Fruit fly (Drosophila melanogaster) whole organism, embryonic: Measurements from ENCODE around the gene CstF64.
A peak's percentile ranks its signal among the peaks of the same experiment; 100 is the strongest.

ENCODE experiments used
- C15 ChIP-seq: fragments of 200-800 bp; sonication (Bioruptor generic); IDR thresholded peaks from 3 replicates; pipeline ENCODE4 v1.3.6; 2022; ENCODE audit warnings: missing biosample characterization, missing genetic modification characterization
- CG10462 ChIP-seq: fragments of 200-800 bp; sonication (Bioruptor generic); optimal IDR thresholded peaks from 2 replicates; lab custom pipeline; 2016; ENCODE audit warnings: missing biosample characterization, missing genetic modification characterization
- CG10543 ChIP-seq: fragments of 200-800 bp; sonication (Bioruptor generic); optimal IDR thresholded peaks from 3 replicates; lab custom pipeline; 2017; ENCODE audit warnings: missing biosample characterization, mild to moderate bottlenecking, missing genetic modification characterization, moderate library complexity
- CG10979 ChIP-seq: fragments of 200-800 bp; sonication (Bioruptor generic); optimal IDR thresholded peaks from 2 replicates; lab custom pipeline; 2018; ENCODE audit warnings: missing biosample characterization, mild to moderate bottlenecking, missing genetic modification characterization, moderate library complexity
- CG11560 ChIP-seq: fragments of 200-800 bp; sonication (Bioruptor generic); IDR thresholded peaks from 3 replicates; pipeline ENCODE4 v1.3.6; 2022; ENCODE audit warnings: missing biosample characterization, missing genetic modification characterization
- CG12104 ChIP-seq: fragments of 200-800 bp; sonication (Bioruptor generic); optimal IDR thresholded peaks from 3 replicates; lab custom pipeline; 2016; ENCODE audit warnings: missing biosample characterization, missing genetic modification characterization
- CG12155 ChIP-seq: fragments of 200-800 bp; sonication (Bioruptor generic); optimal IDR thresholded peaks from 3 replicates; lab custom pipeline; 2016; ENCODE audit warnings: missing biosample characterization, missing genetic modification characterization
- CG12391 ChIP-seq: fragments of 200-800 bp; sonication (Bioruptor generic); optimal IDR thresholded peaks from 3 replicates; lab custom pipeline; 2018; ENCODE audit warnings: missing biosample characterization, mild to moderate bottlenecking, missing genetic modification characterization, moderate library complexity
- CG14860 ChIP-seq: fragments of 200-800 bp; sonication (Bioruptor generic); IDR thresholded peaks from 3 replicates; pipeline ENCODE4 v1.3.6; 2022; ENCODE audit warnings: missing biosample characterization, missing genetic modification characterization; ENCODE audit not compliant: partially characterized antibody
- CG15696 ChIP-seq: fragments of 200-800 bp; sonication (Bioruptor generic); optimal IDR thresholded peaks from 2 replicates; lab custom pipeline; 2019; ENCODE audit warnings: missing biosample characterization, mild to moderate bottlenecking, missing genetic modification characterization, moderate library complexity
- CG16779 ChIP-seq: fragments of 200-800 bp; sonication (Bioruptor generic); IDR thresholded peaks from 2 replicates; pipeline ENCODE4 v1.3.6; 2022; ENCODE audit warnings: missing biosample characterization, missing genetic modification characterization
- CG18599 ChIP-seq: fragments of 200-800 bp; sonication (Bioruptor generic); optimal IDR thresholded peaks from 3 replicates; lab custom pipeline; 2017; ENCODE audit warnings: missing biosample characterization, missing genetic modification characterization, mild to moderate bottlenecking, moderate library complexity, missing genetic modification reagents
- CG2678 ChIP-seq: fragments of 200-800 bp; sonication (Bioruptor generic); optimal IDR thresholded peaks from 3 replicates; lab custom pipeline; 2019; ENCODE audit warnings: missing biosample characterization, mild to moderate bottlenecking, missing genetic modification characterization, moderate library complexity
- CG2712 ChIP-seq: fragments of 200-800 bp; optimal IDR thresholded peaks from 3 replicates; lab custom pipeline; 2019; ENCODE audit warnings: missing biosample characterization, mild to moderate bottlenecking, missing genetic modification characterization, moderate library complexity
- CG34224 ChIP-seq: fragments of 200-800 bp; sonication (Bioruptor generic); IDR thresholded peaks from 3 replicates; pipeline ENCODE4 v1.3.6; 2022; ENCODE audit warnings: missing biosample characterization, missing genetic modification characterization; ENCODE audit not compliant: partially characterized antibody
- CG3726 ChIP-seq: fragments of 200-800 bp; sonication (Bioruptor generic); IDR thresholded peaks from 3 replicates; pipeline ENCODE4, ENCODE4 v1.3.6; 2022; ENCODE audit warnings: missing biosample characterization, missing genetic modification characterization
- CG4730 ChIP-seq: fragments of 200-800 bp; sonication (Bioruptor generic); IDR thresholded peaks from 2 replicates; pipeline ENCODE4 v1.3.6; 2022; ENCODE audit warnings: missing biosample characterization, missing genetic modification characterization
- CG5245 ChIP-seq: fragments of 200-800 bp; sonication (Bioruptor generic); optimal IDR thresholded peaks from 3 replicates; lab custom pipeline; 2016; ENCODE audit warnings: missing biosample characterization, missing genetic modification characterization
- CG6683 ChIP-seq: fragments of 200-800 bp; sonication (Bioruptor generic); optimal IDR thresholded peaks from 2 replicates; lab custom pipeline; 2017; ENCODE audit warnings: missing biosample characterization, mild to moderate bottlenecking, missing genetic modification characterization, missing genetic modification reagents
- CG6689 ChIP-seq: fragments of 200-800 bp; sonication (Bioruptor generic); IDR thresholded peaks from 2 replicates; pipeline ENCODE4 v1.3.6; 2022; ENCODE audit warnings: missing biosample characterization, missing genetic modification characterization
- CG6791 ChIP-seq: fragments of 200-800 bp; sonication (Bioruptor generic); IDR thresholded peaks from 3 replicates; pipeline ENCODE4 v1.3.6; 2022; ENCODE audit warnings: missing biosample characterization, missing genetic modification characterization; ENCODE audit not compliant: partially characterized antibody
- CG9215 ChIP-seq: fragments of 200-800 bp; sonication (Bioruptor generic); IDR thresholded peaks from 2 replicates; pipeline ENCODE4 v1.3.6; 2022; ENCODE audit warnings: missing biosample characterization, missing genetic modification characterization
- CG9932 ChIP-seq: fragments of 200-800 bp; sonication (Bioruptor generic); IDR thresholded peaks from 2 replicates; pipeline ENCODE4 v1.3.6; 2022; ENCODE audit warnings: missing biosample characterization, missing genetic modification characterization
- Dip2 ChIP-seq: fragments of 200-800 bp; sonication (Bioruptor generic); IDR thresholded peaks from 2 replicates; pipeline ENCODE4 v1.3.6; 2022; ENCODE audit warnings: missing biosample characterization, missing genetic modification characterization
- HmgD ChIP-seq: fragments of 200-800 bp; sonication (Bioruptor generic); optimal IDR thresholded peaks from 3 replicates; lab custom pipeline; 2016; ENCODE audit warnings: missing biosample characterization, missing genetic modification characterization
- Hr39 ChIP-seq: fragments of >200 bp; optimal IDR thresholded peaks from 2 replicates; lab custom pipeline; 2017
- Max ChIP-seq: fragments of 200-800 bp; sonication (Bioruptor generic); optimal IDR thresholded peaks from 2 replicates; lab custom pipeline; 2016; ENCODE audit warnings: missing biosample characterization, mild to moderate bottlenecking, missing genetic modification characterization
- Mrtf ChIP-seq: fragments of 200-800 bp; sonication (Bioruptor generic); IDR thresholded peaks from 3 replicates; pipeline ENCODE4 v1.3.6; 2022; ENCODE audit warnings: missing biosample characterization, missing genetic modification characterization
- Poxn ChIP-seq: fragments of 200-800 bp; sonication (Bioruptor generic); IDR thresholded peaks from 2 replicates; pipeline ENCODE4 v1.3.6; 2022; ENCODE audit warnings: missing biosample characterization, missing genetic modification characterization
- Ptx1 ChIP-seq: fragments of 200-800 bp; sonication (Bioruptor generic); IDR thresholded peaks from 2 replicates; pipeline ENCODE4 v1.3.6; 2022; ENCODE audit warnings: missing biosample characterization, missing genetic modification characterization
- Side ChIP-seq: fragments of 200-800 bp; sonication (Bioruptor generic); optimal IDR thresholded peaks from 2 replicates; lab custom pipeline; 2016; ENCODE audit warnings: missing biosample characterization, missing genetic modification characterization
- Taf1 ChIP-seq: fragments of 200-800 bp; sonication (Bioruptor generic); IDR thresholded peaks from 2 replicates; pipeline ENCODE4 v1.3.6; 2022; ENCODE audit warnings: missing biosample characterization, missing genetic modification characterization
- abd-A ChIP-seq: fragments of 200-800 bp; sonication (Bioruptor generic); optimal IDR thresholded peaks from 3 replicates; lab custom pipeline; 2019; ENCODE audit warnings: missing biosample characterization, mild to moderate bottlenecking, missing genetic modification characterization, moderate library complexity
- chif ChIP-seq, 2 experiments: fragments of 200-800 bp; sonication (Bioruptor generic); optimal IDR thresholded peaks; 3 replicates each; lab custom pipeline; 2016; ENCODE audit warnings: missing biosample characterization in 2 of 2, missing genetic modification characterization in 2 of 2
- croc ChIP-seq: fragments of 200-800 bp; sonication (Bioruptor generic); conservative IDR thresholded peaks from 3 replicates; pipeline ENCODE4 v1.3.6; 2022; ENCODE audit warnings: missing biosample characterization, missing genetic modification characterization
- dan ChIP-seq: fragments of 200-800 bp; sonication (Bioruptor generic); IDR thresholded peaks from 2 replicates; pipeline ENCODE4 v1.3.6; 2022; ENCODE audit warnings: missing biosample characterization, missing genetic modification characterization
- danr ChIP-seq: fragments of 200-800 bp; sonication (Bioruptor generic); IDR thresholded peaks from 2 replicates; pipeline ENCODE4 v1.3.6; 2022; ENCODE audit warnings: missing biosample characterization, missing genetic modification characterization
- dmrt99B ChIP-seq: fragments of 200-800 bp; sonication (Bioruptor generic); optimal IDR thresholded peaks from 2 replicates; lab custom pipeline; 2018; ENCODE audit warnings: missing biosample characterization, mild to moderate bottlenecking, missing genetic modification characterization, moderate library complexity
- eve ChIP-seq, 2 experiments: fragments of >200 bp; optimal IDR thresholded peaks; 2 replicates each; lab custom pipeline; 2017; ENCODE audit warnings: missing biosample characterization in 2 of 2, missing genetic modification characterization in 2 of 2
- gce ChIP-seq: fragments of 200-800 bp; sonication (Bioruptor generic); IDR thresholded peaks from 3 replicates; pipeline ENCODE4 v1.3.6; 2022; ENCODE audit warnings: missing biosample characterization, missing genetic modification characterization
- gcm ChIP-seq: fragments of 200-800 bp; sonication (Bioruptor generic); optimal IDR thresholded peaks from 2 replicates; lab custom pipeline; 2019; ENCODE audit warnings: missing biosample characterization, mild to moderate bottlenecking, missing genetic modification characterization, moderate library complexity
- ham ChIP-seq: fragments of 200-800 bp; sonication (Bioruptor generic); IDR thresholded peaks from 2 replicates; pipeline ENCODE4 v1.3.6; 2022; ENCODE audit warnings: missing biosample characterization, missing genetic modification characterization
- mld ChIP-seq: fragments of 200-800 bp; sonication (Bioruptor generic); IDR thresholded peaks from 3 replicates; pipeline ENCODE4 v1.3.6; 2022; ENCODE audit warnings: missing biosample characterization, missing genetic modification characterization; ENCODE audit not compliant: partially characterized antibody
- nom ChIP-seq: fragments of 200-800 bp; sonication (Bioruptor generic); optimal IDR thresholded peaks from 2 replicates; lab custom pipeline; 2017; ENCODE audit warnings: missing biosample characterization, missing genetic modification characterization, mild to moderate bottlenecking, moderate library complexity, missing genetic modification reagents
- org-1 ChIP-seq: fragments of 200-800 bp; sonication (Bioruptor generic); optimal IDR thresholded peaks from 2 replicates; lab custom pipeline; 2017; ENCODE audit warnings: missing biosample characterization, missing genetic modification characterization
- sens-2 ChIP-seq: fragments of 200-800 bp; sonication (Bioruptor generic); IDR thresholded peaks from 2 replicates; pipeline ENCODE4 v1.3.6; 2022; ENCODE audit warnings: missing biosample characterization, missing genetic modification characterization
- slbo ChIP-seq: fragments of 200-800 bp; sonication (Bioruptor generic); IDR thresholded peaks from 2 replicates; pipeline ENCODE4 v1.3.6; 2022; ENCODE audit warnings: missing biosample characterization, missing genetic modification characterization
- trh ChIP-seq: fragments of 200-800 bp; sonication (Bioruptor generic); optimal IDR thresholded peaks from 2 replicates; lab custom pipeline; 2016; ENCODE audit warnings: missing biosample characterization, missing genetic modification characterization
- unpg ChIP-seq: fragments of 200-800 bp; sonication (Bioruptor generic); optimal IDR thresholded peaks from 3 replicates; lab custom pipeline; 2018; ENCODE audit warnings: missing biosample characterization, mild to moderate bottlenecking, missing genetic modification characterization, moderate library complexity
- wek ChIP-seq: fragments of 200-800 bp; sonication (Bioruptor generic); optimal IDR thresholded peaks from 3 replicates; lab custom pipeline; 2018; ENCODE audit warnings: missing biosample characterization, mild to moderate bottlenecking, missing genetic modification characterization, moderate library complexity

The CstF64 gene

DNA sequence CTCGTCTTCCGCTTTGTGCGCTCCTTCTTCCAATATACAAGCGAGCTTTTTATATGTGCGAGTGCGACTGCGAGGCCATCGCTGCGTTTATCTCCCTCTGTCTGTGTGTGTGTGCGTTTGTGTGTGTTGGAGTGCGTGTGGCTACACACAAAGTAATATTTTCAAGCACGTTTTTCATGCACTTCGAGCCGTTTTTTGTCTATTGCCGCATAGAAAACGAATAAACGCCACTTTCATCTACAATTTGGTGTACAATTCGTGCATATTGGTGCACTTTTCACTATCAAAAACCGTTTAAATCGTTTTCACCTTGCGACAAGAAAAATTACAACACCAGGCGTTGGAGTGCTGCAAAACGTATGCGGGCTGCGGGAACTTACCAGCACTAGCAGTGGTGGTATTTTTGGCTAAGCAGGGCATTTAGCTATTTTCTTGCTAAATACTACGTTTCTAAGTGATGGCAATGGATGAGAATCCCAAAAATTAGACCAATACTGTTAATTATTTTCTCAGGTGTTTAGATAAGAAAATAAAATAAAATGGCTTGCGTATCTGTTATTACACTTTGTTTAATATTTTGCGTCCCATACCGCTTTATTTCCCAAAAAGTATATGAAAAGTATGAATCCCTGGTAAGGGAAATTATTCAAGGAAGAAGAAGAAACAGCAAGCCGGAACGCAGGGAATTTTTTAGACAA is at the start of gene CstF64, which contains the start of gene CG31224 (continued):
- TF ChIP-seq dmrt99B (tag; lab: Kevin White, UChicago), result no peak
- peak; percentile 80 for TF ChIP-seq CG12104
- peak; percentile 58 for TF ChIP-seq trh
- TF ChIP-seq eve (GFP tag; optimal IDR thresholded peaks at IDR 0.05; lab: Kevin White, UChicago), result no peak
- peak; percentile 64 for TF ChIP-seq CG10462 (GFP tag; lab: Kevin White, UChicago)
- peak; percentile 82 for TF ChIP-seq gcm (GFP tag; lab: Kevin White, UChicago)
- no peak for TF ChIP-seq Dip2 (GFP tag; lab: Robert Waterston, UW)
- peak; percentile 81 for TF ChIP-seq CG15696
- peak; percentile 85 for TF ChIP-seq CG10543
- TF ChIP-seq Hr39 (lab: Kevin White, UChicago), result no peak
- peak; percentile 83 for TF ChIP-seq Side (GFP tag; lab: Kevin White, UChicago)
- peak; percentile 64; the same call in 2 of the 3 replicates for TF ChIP-seq CG3726 (GFP tag; lab: Robert Waterston, UW)
- peak; percentile 82 for TF ChIP-seq CG12155 (GFP tag; lab: Kevin White, UChicago)
- peak; percentile 85 for TF ChIP-seq Ptx1 (GFP tag; lab: Robert Waterston, UW)
- TF ChIP-seq unpg, result peak; percentile 83
- TF ChIP-seq wek (GFP tag; lab: Kevin White, UChicago), result no peak
- TF ChIP-seq nom, result peak; percentile 1
- peak; percentile 57 for TF ChIP-seq org-1
- peak; percentile 59 for TF ChIP-seq CG6683 (GFP tag; lab: Kevin White, UChicago)
- peak; percentile 63; the same call in 2 of the 3 replicates for TF ChIP-seq Mrtf (GFP tag; lab: Robert Waterston, UW)
- no peak for TF ChIP-seq CG6791 (GFP tag; lab: Robert Waterston, UW)
- peak; percentile 76 for TF ChIP-seq CG5245 (GFP tag; lab: Kevin White, UChicago)
- peak; percentile 94 for TF ChIP-seq slbo (GFP tag; lab: Robert Waterston, UW)
- TF ChIP-seq CG9932 (GFP tag; lab: Robert Waterston, UW), result peak; percentile 93
- TF ChIP-seq ham (GFP tag; lab: Robert Waterston, UW), result no peak
- peak; percentile 86 for TF ChIP-seq CG2712
- no peak for TF ChIP-seq CG18599 (GFP tag; lab: Kevin White, UChicago)
- peak; percentile 54; the same call in 1 of the 2 replicates for TF ChIP-seq Taf1
- peak; percentile 86 for TF ChIP-seq HmgD
- no peak for TF ChIP-seq abd-A (tag; lab: Kevin White, UChicago)
- TF ChIP-seq CG34224 (GFP tag; lab: Robert Waterston, UW), result no peak
- peak; percentile 64; the same call in 1 of the 2 replicates for TF ChIP-seq sens-2 (GFP tag; lab: Robert Waterston, UW)
- TF ChIP-seq chif (GFP tag; optimal IDR thresholded peaks at IDR 0.05; lab: Kevin White, UChicago), result peak; percentile 87 to 88
- TF ChIP-seq Poxn (GFP tag; lab: Robert Waterston, UW), result no peak
- peak; percentile 76 for TF ChIP-seq CG10979 (tag; lab: Kevin White, UChicago)
- peak; percentile 55 for TF ChIP-seq croc
- no peak for TF ChIP-seq dan (GFP tag; lab: Robert Waterston, UW)
- no peak; the same call in 1 of the 2 replicates for TF ChIP-seq danr (GFP tag; lab: Robert Waterston, UW)
- peak; percentile 84 for TF ChIP-seq CG6689 (GFP tag; lab: Robert Waterston, UW)
- 0 out of 3 replicates have a peak, but pooled peaks have one; percentile 49 for TF ChIP-seq gce
- peak; percentile 79 for TF ChIP-seq CG4730 (GFP tag; lab: Robert Waterston, UW)
- TF ChIP-seq mld (GFP tag; lab: Robert Waterston, UW), result no peak
- peak; percentile 88 for TF ChIP-seq CG12391 (tag; lab: Kevin White, UChicago)
- TF ChIP-seq CG9215 (GFP tag; lab: Robert Waterston, UW), result peak; percentile 79
- TF ChIP-seq CG16779 (GFP tag; lab: Robert Waterston, UW), result no peak
- peak; percentile 43; the same call in 1 of the 3 replicates for TF ChIP-seq C15
- TF ChIP-seq CG2678 (tag; lab: Kevin White, UChicago), result no peak
- TF ChIP-seq CG11560, result peak; percentile 54; the same call in 2 of the 3 replicates
- no peak for TF ChIP-seq CG14860 (GFP tag; lab: Robert Waterston, UW)
- TF ChIP-seq Max (GFP tag; lab: Kevin White, UChicago), result peak; percentile 80
